Worm (Caenorhabditis elegans) whole organism, L4/young adult: Measurements from ENCODE around the gene F44G4.1.

Experiments used
- W03F9.2 ChIP-seq: fragments of 150-350 bp; optimal IDR thresholded peaks from 2 replicates; lab custom pipeline; 2014; ENCODE audit warnings: missing biosample characterization, missing genetic modification characterization
- dao-5 ChIP-seq: sonication (generic microtip); optimal IDR thresholded peaks from 2 replicates; lab custom pipeline; 2016; ENCODE audit warnings: missing genotype, missing genetic modification characterization, moderate library complexity, missing compliant biosample characterization
- him-1 ChIP-seq: sonication (generic microtip); optimal IDR thresholded peaks from 2 replicates; lab custom pipeline; 2016; ENCODE audit warnings: missing genotype, missing genetic modification reagents, missing genetic modification characterization, missing compliant biosample characterization

DNA sequence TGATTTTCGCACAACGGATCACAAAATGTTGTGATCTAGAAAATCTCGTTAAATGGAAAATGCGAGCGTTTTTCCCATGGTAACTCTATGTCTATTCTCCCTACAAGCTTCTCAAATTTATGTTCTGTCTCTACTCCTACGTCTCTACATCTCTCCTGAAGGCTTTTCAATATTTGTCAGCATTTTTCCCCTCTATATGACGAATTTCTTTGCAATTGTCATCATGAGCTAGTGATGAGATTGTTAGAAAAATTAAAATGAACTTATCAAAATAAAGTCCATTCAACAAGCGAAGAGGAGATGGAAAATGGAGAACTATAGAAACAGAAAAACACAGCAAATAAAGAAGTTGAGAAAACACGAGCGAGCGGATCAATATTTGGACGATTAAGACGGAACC lies 44.3 kb downstream of the F44G4.1 start:
- no peak for TF ChIP-seq him-1 (tag; lab: Kevin White, UChicago)
- TF ChIP-seq dao-5 (tag; lab: Kevin White, UChicago) = no peak
- TF ChIP-seq W03F9.2 (tag; lab: Kevin White, UChicago) = no peak
